In the genomic region with DNA sequence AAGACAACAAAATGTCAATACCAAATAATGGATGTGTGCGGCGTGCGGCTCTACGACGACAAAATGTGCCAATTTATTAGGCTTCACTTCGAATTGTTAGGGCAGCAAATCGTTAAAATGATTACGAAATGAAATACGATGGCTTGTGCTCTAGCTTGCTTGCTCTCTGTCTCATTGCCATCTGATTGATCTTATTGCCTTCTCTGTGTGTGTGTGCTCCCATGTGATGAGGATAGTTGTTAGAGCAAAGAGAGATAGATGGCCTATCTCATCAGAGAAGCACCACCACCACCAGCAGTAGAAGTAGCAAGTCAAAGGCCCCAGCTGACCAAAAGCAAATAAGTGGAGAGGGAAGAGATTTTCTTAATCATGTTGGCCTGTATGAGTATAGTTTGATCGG, we compare ENCODE assay signal across 3 worm cellular contexts.
TF ChIP-seq lines count a peak whose summit lies in the region.

No protein-coding gene starts in this region.

TF ChIP-seq in whole organism, L1 larva, 84 proteins besides CTCF, POLR2A, EP300 and RAD21 (continued from another document):
- TF ChIP-seq vab-15 (tag; optimal IDR thresholded peaks at IDR 0.05; lab: Kevin White, UChicago) = no peak
- no peak for TF ChIP-seq efl-1 (optimal IDR thresholded peaks at IDR 0.05; lab: Kevin White, UChicago)
- peak in 1 of 2 experiments; percentile 89 for TF ChIP-seq efl-1 (GFP tag; optimal IDR thresholded peaks at IDR 0.05 in 1 of 2; lab: Kevin White, UChicago)
- TF ChIP-seq Y116A8C.19 (tag; optimal IDR thresholded peaks at IDR 0.05; lab: Kevin White, UChicago; ENCODE audit: borderline replicate concordance) = no peak
- peak; percentile 44 for TF ChIP-seq nhr-85 (tag; lab: Kevin White, UChicago)
- TF ChIP-seq C16A3.4 (tag; optimal IDR thresholded peaks at IDR 0.05; lab: Kevin White, UChicago) = no peak

TF ChIP-seq in whole organism, L3 larva, 47 proteins besides CTCF, POLR2A, EP300 and RAD21 (continued from another document):
- TF ChIP-seq ceh-9 (tag; optimal IDR thresholded peaks at IDR 0.05; lab: Kevin White, UChicago) = no peak
- TF ChIP-seq mdl-1 (tag; optimal IDR thresholded peaks at IDR 0.05; lab: Kevin White, UChicago) = no peak
- TF ChIP-seq nfya-1 (tag; optimal IDR thresholded peaks at IDR 0.05; lab: Kevin White, UChicago; ENCODE audit: insufficient read depth) = peak; percentile 25
- TF ChIP-seq ztf-4 (tag; optimal IDR thresholded peaks at IDR 0.05; lab: Kevin White, UChicago) = no peak
- no peak for TF ChIP-seq elt-1 (tag; optimal IDR thresholded peaks at IDR 0.05; lab: Kevin White, UChicago)
- TF ChIP-seq egl-5 (tag; optimal IDR thresholded peaks at IDR 0.05; lab: Kevin White, UChicago) = peak; percentile 94
- TF ChIP-seq elt-2 (tag; optimal IDR thresholded peaks at IDR 0.05; lab: Kevin White, UChicago) = no peak
- TF ChIP-seq ceh-28 (tag; optimal IDR thresholded peaks at IDR 0.05; lab: Kevin White, UChicago) = no peak
- no peak for TF ChIP-seq elt-3 (tag; optimal IDR thresholded peaks at IDR 0.05; lab: Kevin White, UChicago)

TF ChIP-seq in whole organism, L4 larva, 104 proteins besides CTCF, POLR2A, EP300 and RAD21 (continued from another document):
- TF ChIP-seq snpc-1.2 (GFP tag; IDR thresholded peaks at IDR 0.05; lab: Robert Waterston, UW) (0 out of 2 replicates have a peak, but pooled peaks have one; percentile 10), Y48G9A.11 (GFP tag; IDR thresholded peaks at IDR 0.05; lab: Robert Waterston, UW) (no peak), hlh-30 (tag; optimal IDR thresholded peaks at IDR 0.05; lab: Kevin White, UChicago; ENCODE audit: insufficient read depth) (peak; percentile 42), hlh-11 (tag; optimal IDR thresholded peaks at IDR 0.05; lab: Kevin White, UChicago) (peak; percentile 20), ceh-32 (tag; optimal IDR thresholded peaks at IDR 0.05; lab: Kevin White, UChicago; ENCODE audit: poor library complexity) (no peak), lin-39 (tag; optimal IDR thresholded peaks at IDR 0.05; lab: Kevin White, UChicago) (no peak), D1046.2 (GFP tag; IDR thresholded peaks at IDR 0.05; lab: Robert Waterston, UW) (no peak), nhr-77 (tag; optimal IDR thresholded peaks at IDR 0.05; lab: Kevin White, UChicago) (no peak), egl-27 (tag; optimal IDR thresholded peaks at IDR 0.05; lab: Kevin White, UChicago) (no peak), zfp-3 (GFP tag; conservative IDR thresholded peaks at IDR 0.05; lab: Robert Waterston, UW) (no peak)
TF ChIP-seq in whole organism, L4 larva: peak in this region for 5.
